Fruit fly (Drosophila melanogaster) Kc167 (cell line): Measurements from ENCODE around the gene AdamTS-B.

Experiments used
- Myc ChIP-seq: fragments of >200 bp; optimal IDR thresholded peaks from 2 replicates; lab custom pipeline; 2017; ENCODE audit warnings: missing external identifiers
- Sin3A ChIP-seq: fragments of >200 bp; optimal IDR thresholded peaks from 2 replicates; lab custom pipeline; 2018; ENCODE audit warnings: missing external identifiers
- h ChIP-seq: fragments of >200 bp; optimal IDR thresholded peaks from 3 replicates; lab custom pipeline; 2018; ENCODE audit warnings: missing external identifiers
- insv ChIP-seq: fragments of >200 bp; optimal IDR thresholded peaks from 3 replicates; lab custom pipeline; 2018; ENCODE audit warnings: missing external identifiers
- psq ChIP-seq: fragments of >200 bp; optimal IDR thresholded peaks from 2 replicates; lab custom pipeline; 2017; ENCODE audit warnings: missing external identifiers
- ttk ChIP-seq: sonication (Bioruptor generic); optimal IDR thresholded peaks from 2 replicates; lab custom pipeline; 2017; ENCODE audit warnings: missing external identifiers

- no peak for TF ChIP-seq Sin3A (lab: Kevin White, UChicago)
- no peak for TF ChIP-seq Myc (lab: Kevin White, UChicago)
- TF ChIP-seq psq (lab: Kevin White, UChicago), result no peak
- TF ChIP-seq ttk (lab: Kevin White, UChicago), result no peak
- TF ChIP-seq h (lab: Kevin White, UChicago), result no peak
- no peak for TF ChIP-seq insv (lab: Kevin White, UChicago)
These were observed at the start of gene AdamTS-B for dm6 chrX:5698087-5698727.
